Fruit fly (Drosophila melanogaster): ENCODE data around the gene CG4553.

The CG4553 gene

DNA sequence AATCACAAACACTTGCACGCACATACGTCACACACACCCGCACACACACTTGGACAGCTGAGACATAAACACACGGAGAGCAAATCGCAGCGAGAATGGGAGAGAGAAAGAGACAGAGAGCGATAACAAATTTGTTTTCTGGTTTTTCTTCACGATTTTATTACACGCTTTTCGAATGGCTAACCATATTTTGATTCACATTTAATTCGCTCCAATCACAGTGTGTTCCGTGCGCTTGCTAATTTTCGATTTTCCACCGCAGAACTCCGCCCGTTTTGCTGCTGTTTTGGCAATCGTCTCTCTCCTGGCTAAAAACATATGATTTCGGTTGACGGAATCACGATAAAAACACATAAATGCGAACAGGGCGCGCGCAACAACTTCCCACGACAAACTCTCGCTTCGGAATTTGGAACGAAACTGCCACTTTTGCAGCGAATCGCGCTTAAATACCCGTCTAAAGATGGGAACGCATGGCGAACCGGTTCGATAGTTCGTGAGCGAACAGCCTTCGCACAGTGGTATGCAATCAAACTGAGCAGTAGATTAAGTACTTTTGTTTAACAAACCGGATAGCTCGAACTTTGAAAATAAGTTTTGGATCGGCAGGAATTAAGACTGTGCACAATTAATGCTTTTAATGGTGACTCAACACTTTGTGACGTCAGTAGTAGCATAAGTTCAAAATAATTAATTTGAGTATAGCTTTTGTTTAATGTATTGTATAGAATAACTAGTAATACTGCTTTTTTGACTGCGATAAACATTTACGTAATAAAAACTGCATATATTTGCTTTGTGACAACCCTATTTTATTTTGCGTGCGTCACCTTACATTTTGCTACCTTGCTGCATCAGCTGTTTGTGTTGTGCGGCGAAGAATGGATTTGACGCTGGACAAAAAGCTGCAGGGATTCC, 3.8 kb downstream of the CG4553 start, which contains the start of the genes Fur1 and Vps33B (continued):
- TF ChIP-seq Poxn (GFP tag; IDR thresholded peaks at IDR 0.05) (peak; percentile 84), CG16863 (GFP tag; optimal IDR thresholded peaks at IDR 0.05) (peak; percentile 98), ac (GFP tag; optimal IDR thresholded peaks at IDR 0.05) (peak; percentile 79), CG14014 (GFP tag; IDR thresholded peaks at IDR 0.05) (peak; percentile 94), CG8290 (GFP tag; optimal IDR thresholded peaks at IDR 0.05) (peak; percentile 97), CG8290 (tag; optimal IDR thresholded peaks at IDR 0.05) (peak; percentile 96 to 98), CG6765 (GFP tag; optimal IDR thresholded peaks at IDR 0.05) (peak; percentile 90), bbx (GFP tag; IDR thresholded peaks at IDR 0.05; ENCODE audit: partially characterized antibody) (peak; percentile 90), CG16815 (GFP tag; optimal IDR thresholded peaks at IDR 0.05) (peak; percentile 98), CG32767 (GFP tag; IDR thresholded peaks at IDR 0.05) (peak; percentile 88), row (GFP tag; IDR thresholded peaks at IDR 0.05) (peak; percentile 98), ham (GFP tag; IDR thresholded peaks at IDR 0.05) (peak; percentile 80; the same call in 1 of the 2 replicates), trh (GFP tag; optimal IDR thresholded peaks at IDR 0.05) (peak; percentile 96), E2f2 (GFP tag; IDR thresholded peaks at IDR 0.05) (peak; percentile 81), TFAM (GFP tag; optimal IDR thresholded peaks at IDR 0.05) (peak; percentile 83), CG7357 (GFP tag; IDR thresholded peaks at IDR 0.05) (peak; percentile 85), CG10147 (GFP tag; optimal IDR thresholded peaks at IDR 0.05) (peak; percentile 94), aop (GFP tag; IDR thresholded peaks at IDR 0.05) (no peak; the same call in 1 of the 2 replicates), CG10565 (GFP tag; optimal IDR thresholded peaks at IDR 0.05) (peak; percentile 92), CG11723 (GFP tag; optimal IDR thresholded peaks at IDR 0.05) (peak; percentile 96), Xbp1 (GFP tag; optimal IDR thresholded peaks at IDR 0.05) (peak; percentile 99), Deaf1 (tag; optimal IDR thresholded peaks at IDR 0.05) (peak; percentile 84), Nf-YA (GFP tag; IDR thresholded peaks at IDR 0.05) (peak; percentile 86), rib (GFP tag; IDR thresholded peaks at IDR 0.05) (peak; percentile 87), CG7786 (GFP tag; optimal IDR thresholded peaks at IDR 0.05) (peak; percentile 98), sc (optimal IDR thresholded peaks at IDR 0.05) (no peak), sc (GFP tag; optimal IDR thresholded peaks at IDR 0.05) (peak; percentile 96), CG12942 (GFP tag; optimal IDR thresholded peaks at IDR 0.05) (peak; percentile 98), CG12299 (tag; optimal IDR thresholded peaks at IDR 0.05) (peak; percentile 94), wdn (GFP tag; IDR thresholded peaks at IDR 0.05) (peak; percentile 90), CG6175 (GFP tag; IDR thresholded peaks at IDR 0.05) (peak; percentile 84), CG3726 (GFP tag; IDR thresholded peaks at IDR 0.05) (peak; percentile 92; the same call in 1 of the 3 replicates), E2f1 (GFP tag; IDR thresholded peaks at IDR 0.05) (peak; percentile 95), al (GFP tag; IDR thresholded peaks at IDR 0.05) (peak; percentile 94), sug (tag; optimal IDR thresholded peaks at IDR 0.05) (peak; percentile 95), CG15601 (tag; optimal IDR thresholded peaks at IDR 0.05) (peak; percentile 95), CG10366 (GFP tag; IDR thresholded peaks at IDR 0.05) (peak; percentile 93), CG17328 (GFP tag; IDR thresholded peaks at IDR 0.05) (peak; percentile 93), Ssrp (tag; optimal IDR thresholded peaks at IDR 0.05) (peak; percentile 97), Hr3 (GFP tag; optimal IDR thresholded peaks at IDR 0.05) (peak; percentile 98), CG42726 (GFP tag; IDR thresholded peaks at IDR 0.05; ENCODE audit: partially characterized antibody) (peak; percentile 88), HHEX (GFP tag; optimal IDR thresholded peaks at IDR 0.05) (peak; percentile 96), bab2 (GFP tag; optimal IDR thresholded peaks at IDR 0.05) (peak; percentile 98), zen (tag; optimal IDR thresholded peaks at IDR 0.05) (peak; percentile 96), jumu (GFP tag; optimal IDR thresholded peaks at IDR 0.05) (peak; percentile 99), CG6683 (GFP tag; optimal IDR thresholded peaks at IDR 0.05) (peak; percentile 86), D19B (GFP tag; optimal IDR thresholded peaks at IDR 0.05) (peak; percentile 89), CG12236 (GFP tag; optimal IDR thresholded peaks at IDR 0.05) (peak; percentile 97), sob (GFP tag; IDR thresholded peaks at IDR 0.05) (peak; percentile 95), CG9215 (GFP tag; IDR thresholded peaks at IDR 0.05) (peak; percentile 94)

Measured in whole organism, embryonic.